Fruit fly (Drosophila melanogaster) whole organism, embryonic: ENCODE data around the gene Desat1.

Source experiments
- ATbp ChIP-seq: fragments of 200-800 bp; sonication (Bioruptor generic); optimal IDR thresholded peaks from 2 replicates; lab custom pipeline; 2017; ENCODE audit warnings: missing biosample characterization, mild to moderate bottlenecking, missing genetic modification characterization, missing genetic modification reagents
- CG10462 ChIP-seq: fragments of 200-800 bp; sonication (Bioruptor generic); optimal IDR thresholded peaks from 2 replicates; lab custom pipeline; 2016; ENCODE audit warnings: missing biosample characterization, missing genetic modification characterization
- CG10565 ChIP-seq: fragments of 200-800 bp; sonication (Bioruptor generic); optimal IDR thresholded peaks from 3 replicates; lab custom pipeline; 2016; ENCODE audit warnings: missing biosample characterization, mild to moderate bottlenecking, missing genetic modification characterization
- CG10654 ChIP-seq: fragments of 200-800 bp; sonication (Bioruptor generic); optimal IDR thresholded peaks from 2 replicates; lab custom pipeline; 2016; ENCODE audit warnings: missing biosample characterization, missing genetic modification characterization
- CG10959 ChIP-seq: fragments of 200-800 bp; sonication (Bioruptor generic); IDR thresholded peaks from 2 replicates; pipeline ENCODE4 v1.3.6; 2022; ENCODE audit warnings: missing biosample characterization, missing genetic modification characterization
- CG11560 ChIP-seq: fragments of 200-800 bp; sonication (Bioruptor generic); IDR thresholded peaks from 3 replicates; pipeline ENCODE4 v1.3.6; 2022; ENCODE audit warnings: missing biosample characterization, missing genetic modification characterization
- CG13123 ChIP-seq: fragments of 200-800 bp; sonication (Bioruptor generic); optimal IDR thresholded peaks from 2 replicates; lab custom pipeline; 2016; ENCODE audit warnings: missing biosample characterization, missing genetic modification characterization
- CG14667 ChIP-seq: fragments of 200-800 bp; sonication (Bioruptor generic); IDR thresholded peaks from 2 replicates; pipeline ENCODE4 v1.3.6; 2022; ENCODE audit warnings: missing biosample characterization, missing genetic modification characterization
- CG1529 ChIP-seq: fragments of 200-800 bp; sonication (Bioruptor generic); optimal IDR thresholded peaks from 3 replicates; lab custom pipeline; 2018; ENCODE audit warnings: missing biosample characterization, missing genetic modification characterization
- CG17385 ChIP-seq: fragments of 200-800 bp; sonication (Bioruptor generic); optimal IDR thresholded peaks from 3 replicates; lab custom pipeline; 2018; ENCODE audit warnings: missing biosample characterization, mild to moderate bottlenecking, missing genetic modification characterization
- CG17829 ChIP-seq: fragments of 200-800 bp; optimal IDR thresholded peaks from 2 replicates; lab custom pipeline; 2019; ENCODE audit warnings: missing biosample characterization, mild to moderate bottlenecking, missing genetic modification characterization, moderate library complexity
- CG1792 ChIP-seq: fragments of 200-800 bp; sonication (Bioruptor generic); optimal IDR thresholded peaks from 2 replicates; lab custom pipeline; 2016; ENCODE audit warnings: missing biosample characterization, missing genetic modification characterization
- CG18599 ChIP-seq: fragments of 200-800 bp; sonication (Bioruptor generic); optimal IDR thresholded peaks from 3 replicates; lab custom pipeline; 2017; ENCODE audit warnings: missing biosample characterization, missing genetic modification characterization, mild to moderate bottlenecking, moderate library complexity, missing genetic modification reagents
- CG2678 ChIP-seq: fragments of 200-800 bp; sonication (Bioruptor generic); optimal IDR thresholded peaks from 3 replicates; lab custom pipeline; 2019; ENCODE audit warnings: missing biosample characterization, mild to moderate bottlenecking, missing genetic modification characterization, moderate library complexity
- CG31365 ChIP-seq: fragments of 200-800 bp; sonication (Bioruptor generic); optimal IDR thresholded peaks from 2 replicates; lab custom pipeline; 2018; ENCODE audit warnings: missing biosample characterization, mild to moderate bottlenecking, missing genetic modification characterization
- CG4854 ChIP-seq: fragments of 200-800 bp; sonication (Bioruptor generic); optimal IDR thresholded peaks from 2 replicates; lab custom pipeline; 2016; ENCODE audit warnings: missing biosample characterization, missing genetic modification characterization, inconsistent platforms
- CG8290 ChIP-seq, 3 experiments: fragments of 200-800 bp; sonication (Bioruptor generic); optimal IDR thresholded peaks; 2 replicates each; lab custom pipeline; 2016 to 2019; ENCODE audit warnings: missing biosample characterization in 3 of 3, missing genetic modification characterization in 3 of 3, mild to moderate bottlenecking in 2 of 3, moderate library complexity in 1 of 3
- CG8944 ChIP-seq: fragments of 200-800 bp; sonication (Bioruptor generic); optimal IDR thresholded peaks from 3 replicates; lab custom pipeline; 2016; ENCODE audit warnings: missing biosample characterization, missing genetic modification characterization
- CG9437 ChIP-seq: fragments of 200-800 bp; sonication (Bioruptor generic); optimal IDR thresholded peaks from 2 replicates; lab custom pipeline; 2018; ENCODE audit warnings: missing biosample characterization, mild to moderate bottlenecking, missing genetic modification characterization
- Dip2 ChIP-seq: fragments of 200-800 bp; sonication (Bioruptor generic); IDR thresholded peaks from 2 replicates; pipeline ENCODE4 v1.3.6; 2022; ENCODE audit warnings: missing biosample characterization, missing genetic modification characterization
- Doc3 ChIP-seq: fragments of 200-800 bp; sonication (Bioruptor generic); IDR thresholded peaks from 3 replicates; pipeline ENCODE4 v1.3.6; 2022; ENCODE audit warnings: missing biosample characterization, missing genetic modification characterization; ENCODE audit not compliant: partially characterized antibody
- HLH3B ChIP-seq: fragments of 200-800 bp; sonication (Bioruptor generic); IDR thresholded peaks from 2 replicates; pipeline ENCODE4 v1.3.6; 2022; ENCODE audit warnings: missing biosample characterization, missing genetic modification characterization
- Hmr ChIP-seq: fragments of 200-800 bp; sonication (Bioruptor generic); optimal IDR thresholded peaks from 3 replicates; lab custom pipeline; 2017; ENCODE audit warnings: mild to moderate bottlenecking, missing biosample characterization, missing genetic modification reagents, missing genetic modification characterization
- Hr39 ChIP-seq: fragments of >200 bp; optimal IDR thresholded peaks from 2 replicates; lab custom pipeline; 2017
- Lpt ChIP-seq: fragments of >200 bp; optimal IDR thresholded peaks from 2 replicates; lab custom pipeline; 2018; ENCODE audit warnings: missing biosample characterization, missing genetic modification characterization
- Mes4 ChIP-seq: fragments of 200-800 bp; sonication (Bioruptor generic); optimal IDR thresholded peaks from 2 replicates; lab custom pipeline; 2016; ENCODE audit warnings: missing biosample characterization, missing genetic modification characterization
- Myb ChIP-seq: fragments of 200-800 bp; sonication (Bioruptor generic); optimal IDR thresholded peaks from 2 replicates; lab custom pipeline; 2016; ENCODE audit warnings: missing biosample characterization, missing genetic modification characterization
- Ptx1 ChIP-seq: fragments of 200-800 bp; sonication (Bioruptor generic); IDR thresholded peaks from 2 replicates; pipeline ENCODE4 v1.3.6; 2022; ENCODE audit warnings: missing biosample characterization, missing genetic modification characterization
- Six4 ChIP-seq: fragments of 200-800 bp; sonication (Bioruptor generic); optimal IDR thresholded peaks from 2 replicates; lab custom pipeline; 2016; ENCODE audit warnings: missing biosample characterization, missing genetic modification characterization
- Usf ChIP-seq: fragments of 200-800 bp; sonication (Bioruptor generic); optimal IDR thresholded peaks from 2 replicates; lab custom pipeline; 2017; ENCODE audit warnings: missing genotype, missing biosample characterization, missing genetic modification characterization
- cas ChIP-seq: fragments of 200-800 bp; sonication (Bioruptor generic); IDR thresholded peaks from 2 replicates; pipeline ENCODE4 v1.3.6; 2022; ENCODE audit warnings: missing biosample characterization, missing genetic modification characterization
- danr ChIP-seq: fragments of 200-800 bp; sonication (Bioruptor generic); IDR thresholded peaks from 2 replicates; pipeline ENCODE4 v1.3.6; 2022; ENCODE audit warnings: missing biosample characterization, missing genetic modification characterization
- en ChIP-seq: fragments of 200-800 bp; sonication (Bioruptor generic); optimal IDR thresholded peaks from 2 replicates; lab custom pipeline; 2016; ENCODE audit warnings: missing biosample characterization, missing genetic modification characterization
- exex ChIP-seq: fragments of 200-800 bp; sonication (Bioruptor generic); optimal IDR thresholded peaks from 4 replicates; lab custom pipeline; 2018; ENCODE audit warnings: missing biosample characterization, mild to moderate bottlenecking, missing genetic modification characterization, moderate library complexity
- fu2 ChIP-seq: fragments of 200-800 bp; sonication (Bioruptor generic); optimal IDR thresholded peaks from 2 replicates; lab custom pipeline; 2016; ENCODE audit warnings: missing biosample characterization, missing genetic modification characterization
- gce ChIP-seq: fragments of 200-800 bp; sonication (Bioruptor generic); IDR thresholded peaks from 3 replicates; pipeline ENCODE4 v1.3.6; 2022; ENCODE audit warnings: missing biosample characterization, missing genetic modification characterization
- grau ChIP-seq: fragments of 200-800 bp; optimal IDR thresholded peaks from 3 replicates; lab custom pipeline; 2019; ENCODE audit warnings: missing biosample characterization, mild to moderate bottlenecking, missing genetic modification characterization, moderate library complexity
- h ChIP-seq: fragments of >200 bp; optimal IDR thresholded peaks from 2 replicates; lab custom pipeline; 2017
- hth ChIP-seq: fragments of >200 bp; optimal IDR thresholded peaks from 2 replicates; lab custom pipeline; 2017; ENCODE audit warnings: inconsistent platforms
- insv ChIP-seq, 2 experiments: fragments of 200-800 bp; sonication (Bioruptor generic); optimal IDR thresholded peaks; 3 replicates each; lab custom pipeline; 2016 to 2018; ENCODE audit warnings: missing biosample characterization in 2 of 2, missing genetic modification characterization in 2 of 2
- inv ChIP-seq: fragments of 200-800 bp; sonication (Bioruptor generic); IDR thresholded peaks from 2 replicates; pipeline ENCODE4 v1.3.6; 2022; ENCODE audit warnings: missing biosample characterization, missing genetic modification characterization; ENCODE audit not compliant: partially characterized antibody
- maf-S ChIP-seq: fragments of 200-800 bp; sonication (Bioruptor generic); optimal IDR thresholded peaks from 2 replicates; lab custom pipeline; 2016; ENCODE audit warnings: missing biosample characterization, missing genetic modification characterization
- mirr ChIP-seq: fragments of 200-800 bp; sonication (Bioruptor generic); optimal IDR thresholded peaks from 3 replicates; lab custom pipeline; 2018; ENCODE audit warnings: missing biosample characterization, mild to moderate bottlenecking, missing genetic modification characterization
- nau ChIP-seq: fragments of 200-800 bp; sonication (Bioruptor generic); optimal IDR thresholded peaks from 3 replicates; lab custom pipeline; 2017; ENCODE audit warnings: missing biosample characterization, mild to moderate bottlenecking, missing genetic modification characterization, missing genetic modification reagents
- otp ChIP-seq: fragments of 200-800 bp; sonication (Bioruptor generic); IDR thresholded peaks from 3 replicates; pipeline ENCODE4, ENCODE4 v1.3.6; 2022; ENCODE audit warnings: missing biosample characterization, missing genetic modification characterization
- pfk ChIP-seq: fragments of 200-800 bp; sonication (Bioruptor generic); optimal IDR thresholded peaks from 2 replicates; lab custom pipeline; 2018; ENCODE audit warnings: missing biosample characterization, mild to moderate bottlenecking, missing genetic modification characterization, moderate library complexity
- pnt ChIP-seq: fragments of 200-800 bp; sonication (Bioruptor generic); optimal IDR thresholded peaks from 3 replicates; lab custom pipeline; 2016; ENCODE audit warnings: missing biosample characterization, missing genetic modification characterization
- so ChIP-seq: fragments of 200-800 bp; sonication (Bioruptor generic); IDR thresholded peaks from 3 replicates; pipeline ENCODE4 v1.3.6; 2022; ENCODE audit warnings: missing biosample characterization, missing genetic modification characterization
- sob ChIP-seq: fragments of 200-800 bp; sonication (Bioruptor generic); IDR thresholded peaks from 2 replicates; pipeline ENCODE4 v1.3.6; 2022; ENCODE audit warnings: missing biosample characterization, missing genetic modification characterization
- stc ChIP-seq: fragments of 200-800 bp; sonication (Bioruptor generic); IDR thresholded peaks from 2 replicates; pipeline ENCODE4 v1.3.6; 2022; ENCODE audit warnings: missing biosample characterization, missing genetic modification characterization
- toy ChIP-seq: fragments of 200-800 bp; sonication (Bioruptor generic); IDR thresholded peaks from 2 replicates; pipeline ENCODE4 v1.3.6; 2022; ENCODE audit warnings: missing biosample characterization, missing genetic modification characterization
- zfh2 ChIP-seq: fragments of 200-800 bp; sonication (Bioruptor generic); optimal IDR thresholded peaks from 2 replicates; lab custom pipeline; 2016; ENCODE audit warnings: missing biosample characterization, missing genetic modification characterization

Desat1 gene

dm6 chr3R:12425510-12426309 lies 13.7 kb upstream of the Desat1 start, which contains the start of gene Pp1-87B (continued):
- TF ChIP-seq CG18599 (no peak), Usf (GFP tag; lab: Kevin White, UChicago) (peak; percentile 29), Myb (GFP tag; lab: Kevin White, UChicago) (peak; percentile 74), grau (tag; lab: Kevin White, UChicago) (no peak), insv (GFP tag; optimal IDR thresholded peaks at IDR 0.05; lab: Kevin White, UChicago) (peak; percentile 88 to 99), Dip2 (GFP tag; lab: Robert Waterston, UW) (no peak), stc (GFP tag; lab: Robert Waterston, UW) (no peak), CG10959 (GFP tag; lab: Robert Waterston, UW) (no peak), pnt (GFP tag; lab: Kevin White, UChicago) (no peak), fu2 (GFP tag; lab: Kevin White, UChicago) (no peak), Lpt (GFP tag; lab: Kevin White, UChicago) (no peak), CG4854 (GFP tag; lab: Kevin White, UChicago) (no peak), CG10654 (GFP tag; lab: Kevin White, UChicago) (no peak), CG2678 (tag; lab: Kevin White, UChicago) (no peak), Six4 (GFP tag; lab: Kevin White, UChicago) (no peak), inv (GFP tag; lab: Robert Waterston, UW) (peak; percentile 25; the same call in 1 of the 2 replicates), CG9437 (GFP tag; lab: Kevin White, UChicago) (peak; percentile 37), Hr39 (lab: Kevin White, UChicago) (no peak), pfk (GFP tag; lab: Kevin White, UChicago) (no peak), CG11560 (tag; lab: Robert Waterston, UW) (peak; percentile 100), toy (no peak), h (lab: Kevin White, UChicago) (no peak), Doc3 (GFP tag; lab: Robert Waterston, UW) (no peak), cas (no peak), nau (no peak), mirr (GFP tag; lab: Kevin White, UChicago) (peak; percentile 2), exex (tag; lab: Kevin White, UChicago) (no peak), maf-S (GFP tag; lab: Kevin White, UChicago) (no peak), danr (no peak), CG17385 (GFP tag; lab: Kevin White, UChicago) (no peak), gce (no peak), so (GFP tag; lab: Robert Waterston, UW) (no peak), CG31365 (tag; lab: Kevin White, UChicago) (no peak), Hmr (peak; percentile 32), ATbp (GFP tag; lab: Kevin White, UChicago) (no peak), CG10565 (no peak), zfh2 (GFP tag; lab: Kevin White, UChicago) (no peak), CG8290 (GFP tag; optimal IDR thresholded peaks at IDR 0.05; lab: Kevin White, UChicago) (peak; percentile 39), CG8290 (tag; optimal IDR thresholded peaks at IDR 0.05; lab: Kevin White, UChicago) (peak in 1 of 2 experiments; percentile 46), CG1792 (GFP tag; lab: Kevin White, UChicago) (no peak), HLH3B (GFP tag; lab: Robert Waterston, UW) (no peak), sob (GFP tag; lab: Robert Waterston, UW) (no peak), Ptx1 (GFP tag; lab: Robert Waterston, UW) (no peak), CG1529 (GFP tag; lab: Kevin White, UChicago) (no peak), CG8944 (GFP tag; lab: Kevin White, UChicago) (no peak), CG13123 (GFP tag; lab: Kevin White, UChicago) (no peak), CG14667 (GFP tag; lab: Robert Waterston, UW) (no peak), CG17829 (no peak), Mes4 (no peak), CG10462 (GFP tag; lab: Kevin White, UChicago) (no peak), hth (lab: Kevin White, UChicago) (no peak), en (no peak), otp (GFP tag; lab: Robert Waterston, UW) (no peak)
